Worm (Caenorhabditis elegans) whole organism, L2 larva: ENCODE data around the gene dnj-17.
"Not testable (repeated sequence)": the region's sequence is repeated elsewhere in the genome, so short reads cannot be mapped to it uniquely, and the experiment has no call there.

Experiments used
- C34F6.9 ChIP-seq: fragments of 150-350 bp; optimal IDR thresholded peaks from 2 replicates; lab custom pipeline; 2014; ENCODE audit warnings: missing biosample characterization, missing genetic modification characterization
- F13H6.1 ChIP-seq: sonication (generic microtip); optimal IDR thresholded peaks from 2 replicates; lab custom pipeline; 2016; ENCODE audit warnings: missing genetic modification characterization, missing compliant biosample characterization
- Y55F3AM.14 ChIP-seq: fragments of 200-800 bp; sonication (Bioruptor generic); optimal IDR thresholded peaks from 2 replicates; lab custom pipeline; 2018; ENCODE audit warnings: mild to moderate bottlenecking, missing genetic modification characterization, missing compliant biosample characterization
- aly-2 ChIP-seq: fragments of 150-350 bp; optimal IDR thresholded peaks from 2 replicates; lab custom pipeline; 2014; ENCODE audit warnings: missing biosample characterization, missing genetic modification characterization
- ama-1 ChIP-seq: fragments of 150-350 bp; optimal IDR thresholded peaks from 2 replicates; lab custom pipeline; 2018; ENCODE audit warnings: inconsistent platforms
- blmp-1 ChIP-seq: sonication (generic microtip); optimal IDR thresholded peaks from 2 replicates; lab custom pipeline; 2017; ENCODE audit warnings: missing genetic modification characterization, mild to moderate bottlenecking, missing compliant biosample characterization, antibody characterized with exemption, moderate library complexity; ENCODE audit not compliant: insufficient read depth
- ceh-16 ChIP-seq: fragments of 150-350 bp; optimal IDR thresholded peaks from 2 replicates; lab custom pipeline; 2014; ENCODE audit warnings: missing biosample characterization, missing genetic modification characterization
- ceh-82 ChIP-seq: fragments of 150-350 bp; optimal IDR thresholded peaks from 2 replicates; lab custom pipeline; 2014; ENCODE audit warnings: missing biosample characterization, missing genetic modification characterization
- crh-2 ChIP-seq: sonication (generic microtip); optimal IDR thresholded peaks from 2 replicates; lab custom pipeline; 2017; ENCODE audit warnings: missing biosample characterization, missing genetic modification characterization
- dmd-4 ChIP-seq: sonication (generic microtip); optimal IDR thresholded peaks from 2 replicates; lab custom pipeline; 2017; ENCODE audit warnings: missing biosample characterization, missing genetic modification characterization
- egl-27 ChIP-seq: sonication (generic microtip); optimal IDR thresholded peaks from 3 replicates; lab custom pipeline; 2017; ENCODE audit warnings: missing biosample characterization, missing genetic modification reagents, missing genetic modification characterization
- elt-1 ChIP-seq: fragments of 150-350 bp; optimal IDR thresholded peaks from 2 replicates; lab custom pipeline; 2014; ENCODE audit warnings: missing biosample characterization, missing genetic modification characterization
- fos-1 ChIP-seq: fragments of 150-350 bp; optimal IDR thresholded peaks from 2 replicates; lab custom pipeline; 2014; ENCODE audit warnings: missing biosample characterization, missing genetic modification characterization
- gmeb-1 ChIP-seq: fragments of 150-350 bp; optimal IDR thresholded peaks from 2 replicates; lab custom pipeline; 2014; ENCODE audit warnings: missing biosample characterization, missing genetic modification characterization
- lin-13 ChIP-seq: fragments of 150-350 bp; optimal IDR thresholded peaks from 2 replicates; lab custom pipeline; 2014; ENCODE audit warnings: missing biosample characterization, missing genetic modification reagents, missing genetic modification characterization
- lin-39 ChIP-seq: fragments of 150-350 bp; optimal IDR thresholded peaks from 2 replicates; lab custom pipeline; 2014; ENCODE audit warnings: missing biosample characterization, missing genetic modification reagents, missing genetic modification characterization
- mab-5 ChIP-seq: fragments of 150-350 bp; optimal IDR thresholded peaks from 2 replicates; lab custom pipeline; 2014; ENCODE audit warnings: missing biosample characterization, missing genetic modification characterization
- mbf-1 ChIP-seq: sonication (generic microtip); optimal IDR thresholded peaks from 2 replicates; lab custom pipeline; 2017; ENCODE audit warnings: missing biosample characterization, missing genetic modification characterization
- nhr-21 ChIP-seq: fragments of 150-350 bp; optimal IDR thresholded peaks from 2 replicates; lab custom pipeline; 2014; ENCODE audit warnings: missing biosample characterization, missing genetic modification characterization
- nhr-23 ChIP-seq: fragments of 150-350 bp; optimal IDR thresholded peaks from 2 replicates; lab custom pipeline; 2014; ENCODE audit warnings: missing biosample characterization, missing genetic modification reagents, missing genetic modification characterization
- nhr-237 ChIP-seq: fragments of 150-350 bp; optimal IDR thresholded peaks from 2 replicates; lab custom pipeline; 2014; ENCODE audit warnings: missing biosample characterization, missing genetic modification characterization
- nhr-25 ChIP-seq: fragments of 150-350 bp; sonication (generic microtip); optimal IDR thresholded peaks from 3 replicates; lab custom pipeline; 2014; ENCODE audit warnings: missing biosample characterization, missing genetic modification characterization
- nhr-6 ChIP-seq: fragments of 150-350 bp; optimal IDR thresholded peaks from 2 replicates; lab custom pipeline; 2014; ENCODE audit warnings: missing biosample characterization, missing genetic modification characterization
- peb-1 ChIP-seq: fragments of 150-350 bp; optimal IDR thresholded peaks from 2 replicates; lab custom pipeline; 2014; ENCODE audit warnings: missing biosample characterization, missing genetic modification characterization
- sem-4 ChIP-seq: fragments of 150-350 bp; optimal IDR thresholded peaks from 2 replicates; lab custom pipeline; 2014; ENCODE audit warnings: missing biosample characterization, missing genetic modification reagents, missing genetic modification characterization
- skn-1 ChIP-seq: sonication (generic microtip); optimal IDR thresholded peaks from 2 replicates; lab custom pipeline; 2017; ENCODE audit warnings: missing biosample characterization, missing genetic modification characterization
- sma-3 ChIP-seq: sonication (generic microtip); optimal IDR thresholded peaks from 2 replicates; lab custom pipeline; 2016; ENCODE audit warnings: missing genetic modification reagents, missing genetic modification characterization, missing compliant biosample characterization
- sma-9 ChIP-seq, 2 experiments: fragments of 150-350 bp in 1 of 2; sonication (generic microtip) in 1 of 2; optimal IDR thresholded peaks; 2 replicates each; lab custom pipeline; 2014 to 2016; ENCODE audit warnings: missing genetic modification characterization in 2 of 2, mild to moderate bottlenecking in 1 of 2, missing biosample characterization in 1 of 2, missing compliant biosample characterization in 1 of 2, missing genetic modification reagents in 1 of 2, moderate library complexity in 1 of 2
- snpc-4 ChIP-seq: fragments of 150-350 bp; optimal IDR thresholded peaks from 2 replicates; lab custom pipeline; 2014; ENCODE audit warnings: missing biosample characterization, missing genetic modification characterization
- unc-55 ChIP-seq: fragments of 150-350 bp; sonication (generic microtip); optimal IDR thresholded peaks from 3 replicates; lab custom pipeline; 2014; ENCODE audit warnings: missing biosample characterization, missing genetic modification reagents, missing genetic modification characterization
- unc-62 ChIP-seq: fragments of 150-350 bp; optimal IDR thresholded peaks from 2 replicates; lab custom pipeline; 2014; ENCODE audit warnings: missing biosample characterization, missing genetic modification reagents, missing genetic modification characterization
- zag-1 ChIP-seq: fragments of 150-350 bp; optimal IDR thresholded peaks from 2 replicates; lab custom pipeline; 2014; ENCODE audit warnings: missing biosample characterization, missing genetic modification characterization
- ztf-1 ChIP-seq: fragments of 200-800 bp; sonication (Bioruptor generic); conservative IDR thresholded peaks from 2 replicates; pipeline ENCODE4 v1.3.6; 2022; ENCODE audit warnings: missing genetic modification characterization, missing compliant biosample characterization
- ztf-11 ChIP-seq: sonication (generic microtip); optimal IDR thresholded peaks from 2 replicates; lab custom pipeline; 2017; ENCODE audit warnings: missing biosample characterization, missing genetic modification characterization

Gene dnj-17

ce11 chrIII:13402934-13403333, 9.8 kb upstream of the dnj-17 start, which contains the start of gene mig-18:
Gene mig-18, plus strand, starts transcription at chrIII:13403234.
- TF ChIP-seq mbf-1 (tag; lab: Kevin White, UChicago) (no peak), ama-1 (lab: Kevin White, UChicago) (no peak), crh-2 (tag; lab: Kevin White, UChicago) (no peak), C34F6.9 (no peak), zag-1 (tag; lab: Kevin White, UChicago) (no peak), sem-4 (no peak)

ce11 chrIII:13401673-13402258, 8.6 kb upstream of the dnj-17 start, which contains the start of the genes srlf-9 and srlf-10:
Gene srlf-9, minus strand, starts transcription at chrIII:13401773.
Gene srlf-10, plus strand, starts transcription at chrIII:13402208.
- TF ChIP-seq aly-2, gmeb-1, dmd-4 (tag; lab: Kevin White, UChicago): not testable (repeated sequence)

- no peak for TF ChIP-seq lin-13 (GFP tag; lab: Kevin White, UChicago)
- no peak for TF ChIP-seq ama-1 (lab: Kevin White, UChicago)
- TF ChIP-seq fos-1 = peak; percentile 31
Measured at ce11 chrIII:13395262-13395661, 2.1 kb upstream of the dnj-17 start, which contains the start of gene F11F1.1. Gene F11F1.1, plus strand, starts transcription at chrIII:13395562.

ce11 chrIII:13393647-13394046, 508 bp upstream of the dnj-17 start, which contains the start of gene qdpr-1:
Gene qdpr-1, plus strand, starts transcription at chrIII:13393910.
- no peak for TF ChIP-seq ceh-82
- no peak for TF ChIP-seq nhr-23 (tag; lab: Kevin White, UChicago)
- TF ChIP-seq dmd-4 (tag; lab: Kevin White, UChicago) = no peak
- TF ChIP-seq gmeb-1 (tag; lab: Kevin White, UChicago) = no peak
- TF ChIP-seq zag-1 (tag; lab: Kevin White, UChicago) = no peak
- TF ChIP-seq nhr-6 (tag; lab: Kevin White, UChicago) = no peak
- TF ChIP-seq unc-62 (GFP tag; lab: Kevin White, UChicago) = no peak
- TF ChIP-seq skn-1 (tag; lab: Kevin White, UChicago) = no peak
- no peak for TF ChIP-seq fos-1
- TF ChIP-seq elt-1 (tag; lab: Kevin White, UChicago) = no peak
- no peak for TF ChIP-seq ztf-11 (tag; lab: Kevin White, UChicago)
- no peak for TF ChIP-seq Y55F3AM.14 (GFP tag; lab: Kevin White, UChicago)
- TF ChIP-seq lin-39 (tag; lab: Kevin White, UChicago) = no peak
- no peak for TF ChIP-seq nhr-21 (tag; lab: Kevin White, UChicago)
- TF ChIP-seq ama-1 (lab: Kevin White, UChicago) = no peak
- no peak for TF ChIP-seq mab-5 (tag; lab: Kevin White, UChicago)
- no peak for TF ChIP-seq snpc-4 (tag; lab: Kevin White, UChicago)
- TF ChIP-seq sma-3 (GFP tag; lab: Kevin White, UChicago) = no peak
- no peak for TF ChIP-seq blmp-1 (tag; lab: Kevin White, UChicago)
- TF ChIP-seq ztf-1 (GFP tag; lab: Robert Waterston, UW) = no peak

- no peak for TF ChIP-seq ceh-16 (tag; lab: Kevin White, UChicago)
- TF ChIP-seq F13H6.1 (tag; lab: Kevin White, UChicago) = no peak
- TF ChIP-seq nhr-25 = no peak
- TF ChIP-seq blmp-1 (tag; lab: Kevin White, UChicago) = no peak
- no peak for TF ChIP-seq sma-3 (GFP tag; lab: Kevin White, UChicago)
- no peak for TF ChIP-seq lin-13 (GFP tag; lab: Kevin White, UChicago)
- TF ChIP-seq egl-27 = no peak
- no peak for TF ChIP-seq zag-1 (tag; lab: Kevin White, UChicago)
- TF ChIP-seq crh-2 (tag; lab: Kevin White, UChicago) = no peak
- no peak for TF ChIP-seq dmd-4 (tag; lab: Kevin White, UChicago)
- no peak for TF ChIP-seq snpc-4 (tag; lab: Kevin White, UChicago)
- TF ChIP-seq nhr-6 (tag; lab: Kevin White, UChicago) = no peak
- TF ChIP-seq unc-62 (GFP tag; lab: Kevin White, UChicago) = no peak
- TF ChIP-seq nhr-237 (tag; lab: Kevin White, UChicago) = no peak
- no peak for TF ChIP-seq fos-1
- no peak for TF ChIP-seq peb-1 (tag; lab: Kevin White, UChicago)
- no peak for TF ChIP-seq sma-9 (GFP tag; optimal IDR thresholded peaks at IDR 0.05; lab: Kevin White, UChicago)
- no peak for TF ChIP-seq sma-9 (tag; optimal IDR thresholded peaks at IDR 0.05; lab: Kevin White, UChicago)
- no peak for TF ChIP-seq unc-55 (GFP tag; lab: Kevin White, UChicago)
Measured at ce11 chrIII:13390789-13391188, 2.4 kb downstream of the dnj-17 start.
